Worm (Caenorhabditis elegans) whole organism, dauer: ENCODE data around the gene C05D11.5.

Experiments
- unc-62 ChIP-seq: sonication (generic microtip); optimal IDR thresholded peaks from 2 replicates; lab custom pipeline; 2017; ENCODE audit warnings: missing biosample characterization, missing genetic modification reagents, missing genetic modification characterization

The C05D11.5 gene

DNA sequence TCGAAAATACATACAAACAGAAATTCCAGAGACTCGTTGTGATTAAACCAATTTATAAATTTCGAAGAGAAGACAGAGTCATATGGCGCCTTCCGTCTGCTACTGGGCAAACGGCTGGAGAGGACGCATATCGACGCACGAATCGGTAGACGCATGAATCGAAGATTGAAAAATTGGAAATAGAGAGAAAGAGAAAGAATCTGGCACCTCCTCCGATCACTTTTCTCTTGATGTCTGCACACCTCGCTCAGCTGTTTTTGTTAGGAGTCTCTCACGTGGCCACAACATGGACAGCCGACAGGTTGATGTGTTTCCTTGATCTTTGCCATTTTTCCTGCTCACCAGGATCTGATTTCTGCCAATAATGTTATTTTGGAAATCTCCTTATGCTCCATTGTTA is 51.7 kb downstream of the C05D11.5 start:
- TF ChIP-seq unc-62 (GFP tag; lab: Kevin White, UChicago) = no peak
